Fruit fly (Drosophila melanogaster) whole organism, embryonic: Measurements from ENCODE around the gene Nepl4.

Experiments
- ATbp ChIP-seq: fragments of 200-800 bp; sonication (Bioruptor generic); optimal IDR thresholded peaks from 2 replicates; lab custom pipeline; 2017; ENCODE audit warnings: missing biosample characterization, mild to moderate bottlenecking, missing genetic modification characterization, missing genetic modification reagents
- Adf1 ChIP-seq: fragments of 200-800 bp; sonication (Bioruptor generic); IDR thresholded peaks from 2 replicates; pipeline ENCODE4 v1.3.6; 2022; ENCODE audit warnings: missing biosample characterization, missing genetic modification characterization
- Aef1 ChIP-seq: fragments of 200-800 bp; sonication (Bioruptor generic); IDR thresholded peaks from 3 replicates; pipeline ENCODE4 v1.3.6; 2022; ENCODE audit warnings: missing biosample characterization, missing genetic modification characterization
- BEAF-32 ChIP-seq: fragments of 200-800 bp; sonication (Bioruptor generic); optimal IDR thresholded peaks from 3 replicates; lab custom pipeline; 2017; ENCODE audit warnings: missing biosample characterization, missing genetic modification characterization, mild to moderate bottlenecking, moderate library complexity, missing genetic modification reagents
- CG11247 ChIP-seq: fragments of 200-800 bp; sonication (Bioruptor generic); IDR thresholded peaks from 2 replicates; pipeline ENCODE4 v1.3.6; 2022; ENCODE audit warnings: missing biosample characterization, missing genetic modification characterization
- CG12155 ChIP-seq: fragments of 200-800 bp; sonication (Bioruptor generic); optimal IDR thresholded peaks from 3 replicates; lab custom pipeline; 2016; ENCODE audit warnings: missing biosample characterization, missing genetic modification characterization
- CG1233 ChIP-seq: fragments of 200-800 bp; sonication (Bioruptor generic); optimal IDR thresholded peaks from 4 replicates; lab custom pipeline; 2018; ENCODE audit warnings: missing biosample characterization, mild to moderate bottlenecking, missing genetic modification characterization
- CG12659 ChIP-seq: fragments of 200-800 bp; sonication (Bioruptor generic); optimal IDR thresholded peaks from 3 replicates; lab custom pipeline; 2017; ENCODE audit warnings: mild to moderate bottlenecking, missing biosample characterization, missing genetic modification reagents, missing genetic modification characterization
- CG12942 ChIP-seq: fragments of 200-800 bp; sonication (Bioruptor generic); optimal IDR thresholded peaks from 3 replicates; lab custom pipeline; 2016; ENCODE audit warnings: missing biosample characterization, missing genetic modification characterization
- CG13424 ChIP-seq: fragments of 200-800 bp; sonication (Bioruptor generic); optimal IDR thresholded peaks from 2 replicates; lab custom pipeline; 2019; ENCODE audit warnings: missing biosample characterization, mild to moderate bottlenecking, missing genetic modification characterization, moderate library complexity
- CG15269 ChIP-seq: fragments of 200-800 bp; sonication (Bioruptor generic); optimal IDR thresholded peaks from 2 replicates; lab custom pipeline; 2018; ENCODE audit warnings: missing biosample characterization, mild to moderate bottlenecking, missing genetic modification characterization, moderate library complexity
- CG1647 ChIP-seq: fragments of 200-800 bp; sonication (Bioruptor generic); optimal IDR thresholded peaks from 3 replicates; lab custom pipeline; 2016; ENCODE audit warnings: missing biosample characterization, missing genetic modification characterization
- CG2120 ChIP-seq: fragments of 200-800 bp; sonication (Bioruptor generic); optimal IDR thresholded peaks from 3 replicates; lab custom pipeline; 2016; ENCODE audit warnings: missing biosample characterization, missing genetic modification characterization
- CG2202 ChIP-seq: fragments of 200-800 bp; sonication (Bioruptor generic); optimal IDR thresholded peaks from 2 replicates; lab custom pipeline; 2018; ENCODE audit warnings: missing biosample characterization, mild to moderate bottlenecking, missing genetic modification characterization
- CG31365 ChIP-seq: fragments of 200-800 bp; sonication (Bioruptor generic); optimal IDR thresholded peaks from 2 replicates; lab custom pipeline; 2018; ENCODE audit warnings: missing biosample characterization, mild to moderate bottlenecking, missing genetic modification characterization
- CG42726 ChIP-seq: fragments of 200-800 bp; sonication (Bioruptor generic); IDR thresholded peaks from 2 replicates; pipeline ENCODE4 v1.3.6; 2022; ENCODE audit warnings: missing biosample characterization, missing genetic modification characterization; ENCODE audit not compliant: partially characterized antibody
- CG4328 ChIP-seq: fragments of 200-800 bp; sonication (Bioruptor generic); optimal IDR thresholded peaks from 3 replicates; lab custom pipeline; 2017; ENCODE audit warnings: missing biosample characterization, missing genetic modification reagents, missing genetic modification characterization
- CG7786 ChIP-seq: fragments of 200-800 bp; sonication (Bioruptor generic); optimal IDR thresholded peaks from 2 replicates; lab custom pipeline; 2016; ENCODE audit warnings: missing biosample characterization, missing genetic modification characterization
- CG7928 ChIP-seq: fragments of 200-800 bp; sonication (Bioruptor generic); optimal IDR thresholded peaks from 2 replicates; lab custom pipeline; 2017; ENCODE audit warnings: missing biosample characterization, mild to moderate bottlenecking, missing genetic modification characterization
- CG8765 ChIP-seq: fragments of 200-800 bp; sonication (Bioruptor generic); IDR thresholded peaks from 2 replicates; pipeline ENCODE4 v1.3.6; 2022; ENCODE audit warnings: missing biosample characterization, missing genetic modification characterization
- CG8924 ChIP-seq: fragments of 200-800 bp; optimal IDR thresholded peaks from 3 replicates; lab custom pipeline; 2019; ENCODE audit warnings: missing biosample characterization, mild to moderate bottlenecking, missing genetic modification characterization, moderate library complexity
- CTCF ChIP-seq: fragments of 200-800 bp; sonication (Bioruptor generic); optimal IDR thresholded peaks from 2 replicates; lab custom pipeline; 2017; ENCODE audit warnings: missing biosample characterization, mild to moderate bottlenecking, missing genetic modification characterization, moderate library complexity
- Dll ChIP-seq: fragments of 200-800 bp; sonication (Bioruptor generic); IDR thresholded peaks from 4 replicates; pipeline ENCODE4 v1.3.6; 2022; ENCODE audit warnings: missing biosample characterization, missing genetic modification characterization; ENCODE audit not compliant: partially characterized antibody
- E2f1 ChIP-seq: fragments of 200-800 bp; sonication (Bioruptor generic); IDR thresholded peaks from 2 replicates; pipeline ENCODE4 v1.3.6; 2022; ENCODE audit warnings: missing biosample characterization, missing genetic modification characterization
- Fer3 ChIP-seq: fragments of 200-800 bp; sonication (Bioruptor generic); optimal IDR thresholded peaks from 2 replicates; lab custom pipeline; 2018; ENCODE audit warnings: missing biosample characterization, mild to moderate bottlenecking, missing genetic modification characterization, moderate library complexity
- Hr78 ChIP-seq, 2 experiments: fragments of 200-800 bp in 1 of 2; fragments of >200 bp in 1 of 2; sonication (Bioruptor generic) in 1 of 2; optimal IDR thresholded peaks; 2 replicates each; lab custom pipeline; 2017 to 2019; ENCODE audit warnings: missing biosample characterization in 2 of 2, missing genetic modification characterization in 2 of 2, mild to moderate bottlenecking in 1 of 2, moderate library complexity in 1 of 2
- MESR4 ChIP-seq: fragments of 200-800 bp; sonication (Bioruptor generic); optimal IDR thresholded peaks from 2 replicates; lab custom pipeline; 2018; ENCODE audit warnings: missing biosample characterization, mild to moderate bottlenecking, missing genetic modification characterization, moderate library complexity
- Mrtf ChIP-seq: fragments of 200-800 bp; sonication (Bioruptor generic); IDR thresholded peaks from 3 replicates; pipeline ENCODE4 v1.3.6; 2022; ENCODE audit warnings: missing biosample characterization, missing genetic modification characterization
- NC2α ChIP-seq: fragments of 200-800 bp; sonication (Bioruptor generic); optimal IDR thresholded peaks from 2 replicates; lab custom pipeline; 2016; ENCODE audit warnings: missing biosample characterization, missing genetic modification characterization
- NC2β ChIP-seq: fragments of 200-800 bp; sonication (Bioruptor generic); optimal IDR thresholded peaks from 2 replicates; lab custom pipeline; 2016; ENCODE audit warnings: missing biosample characterization, missing genetic modification characterization
- NK7.1 ChIP-seq: fragments of 200-800 bp; sonication (Bioruptor generic); optimal IDR thresholded peaks from 3 replicates; lab custom pipeline; 2016; ENCODE audit warnings: missing biosample characterization, missing genetic modification characterization
- Opbp ChIP-seq: fragments of 200-800 bp; sonication (Bioruptor generic); IDR thresholded peaks from 3 replicates; pipeline ENCODE4 v1.3.6; 2022; ENCODE audit warnings: missing biosample characterization, missing genetic modification characterization; ENCODE audit not compliant: partially characterized antibody
- Six4 ChIP-seq: fragments of 200-800 bp; sonication (Bioruptor generic); optimal IDR thresholded peaks from 2 replicates; lab custom pipeline; 2016; ENCODE audit warnings: missing biosample characterization, missing genetic modification characterization
- Sox102F ChIP-seq: fragments of 200-800 bp; sonication (Bioruptor generic); optimal IDR thresholded peaks from 2 replicates; lab custom pipeline; 2018; ENCODE audit warnings: missing biosample characterization, mild to moderate bottlenecking, missing genetic modification characterization, moderate library complexity
- amos ChIP-seq: fragments of 200-800 bp; sonication (Bioruptor generic); IDR thresholded peaks from 2 replicates; pipeline ENCODE4 v1.3.6; 2022; ENCODE audit warnings: missing biosample characterization, missing genetic modification characterization; ENCODE audit not compliant: partially characterized antibody
- ato ChIP-seq: fragments of 200-800 bp; sonication (Bioruptor generic); IDR thresholded peaks from 2 replicates; pipeline ENCODE4 v1.3.6; 2022; ENCODE audit warnings: missing biosample characterization, missing genetic modification characterization; ENCODE audit not compliant: partially characterized antibody
- bowl ChIP-seq: fragments of 200-800 bp; sonication (Bioruptor generic); IDR thresholded peaks from 2 replicates; pipeline ENCODE4 v1.3.6; 2022; ENCODE audit warnings: missing biosample characterization, missing genetic modification characterization
- chif ChIP-seq, 2 experiments: fragments of 200-800 bp; sonication (Bioruptor generic); optimal IDR thresholded peaks; 3 replicates each; lab custom pipeline; 2016; ENCODE audit warnings: missing biosample characterization in 2 of 2, missing genetic modification characterization in 2 of 2
- ci ChIP-seq: fragments of 200-800 bp; sonication (Bioruptor generic); IDR thresholded peaks from 3 replicates; pipeline ENCODE4 v1.3.6; 2022; ENCODE audit warnings: missing biosample characterization, missing genetic modification characterization
- fd102C ChIP-seq: fragments of 200-800 bp; sonication (Bioruptor generic); optimal IDR thresholded peaks from 2 replicates; lab custom pipeline; 2018; ENCODE audit warnings: missing biosample characterization, mild to moderate bottlenecking, missing genetic modification characterization, moderate library complexity
- fd3F ChIP-seq: fragments of 200-800 bp; sonication (Bioruptor generic); optimal IDR thresholded peaks from 2 replicates; lab custom pipeline; 2018; ENCODE audit warnings: missing biosample characterization, mild to moderate bottlenecking, missing genetic modification characterization, moderate library complexity
- gcm ChIP-seq: fragments of 200-800 bp; sonication (Bioruptor generic); optimal IDR thresholded peaks from 2 replicates; lab custom pipeline; 2019; ENCODE audit warnings: missing biosample characterization, mild to moderate bottlenecking, missing genetic modification characterization, moderate library complexity
- kay ChIP-seq: fragments of 200-800 bp; sonication (Bioruptor generic); optimal IDR thresholded peaks from 2 replicates; lab custom pipeline; 2016; ENCODE audit warnings: missing biosample characterization, missing genetic modification characterization
- otp ChIP-seq: fragments of 200-800 bp; sonication (Bioruptor generic); IDR thresholded peaks from 3 replicates; pipeline ENCODE4, ENCODE4 v1.3.6; 2022; ENCODE audit warnings: missing biosample characterization, missing genetic modification characterization
- pho ChIP-seq: fragments of 200-800 bp; sonication (Bioruptor generic); optimal IDR thresholded peaks from 2 replicates; lab custom pipeline; 2016; ENCODE audit warnings: missing biosample characterization, missing genetic modification characterization
- ro ChIP-seq: fragments of 200-800 bp; sonication (Bioruptor generic); IDR thresholded peaks from 2 replicates; pipeline ENCODE4 v1.3.6; 2022; ENCODE audit warnings: missing biosample characterization, missing genetic modification characterization
- sens ChIP-seq: fragments of 200-800 bp; sonication (Bioruptor generic); peaks from one replicate; lab custom pipeline; 2016; ENCODE audit warnings: missing biosample characterization, missing genetic modification characterization
- vfl ChIP-seq: fragments of 200-800 bp; sonication (Bioruptor generic); optimal IDR thresholded peaks from 2 replicates; lab custom pipeline; 2016; ENCODE audit warnings: missing biosample characterization, missing genetic modification characterization
- wdn ChIP-seq: fragments of 200-800 bp; sonication (Bioruptor generic); IDR thresholded peaks from 2 replicates; pipeline ENCODE4 v1.3.6; 2022; ENCODE audit warnings: missing biosample characterization, missing genetic modification characterization

The Nepl4 gene

DNA sequence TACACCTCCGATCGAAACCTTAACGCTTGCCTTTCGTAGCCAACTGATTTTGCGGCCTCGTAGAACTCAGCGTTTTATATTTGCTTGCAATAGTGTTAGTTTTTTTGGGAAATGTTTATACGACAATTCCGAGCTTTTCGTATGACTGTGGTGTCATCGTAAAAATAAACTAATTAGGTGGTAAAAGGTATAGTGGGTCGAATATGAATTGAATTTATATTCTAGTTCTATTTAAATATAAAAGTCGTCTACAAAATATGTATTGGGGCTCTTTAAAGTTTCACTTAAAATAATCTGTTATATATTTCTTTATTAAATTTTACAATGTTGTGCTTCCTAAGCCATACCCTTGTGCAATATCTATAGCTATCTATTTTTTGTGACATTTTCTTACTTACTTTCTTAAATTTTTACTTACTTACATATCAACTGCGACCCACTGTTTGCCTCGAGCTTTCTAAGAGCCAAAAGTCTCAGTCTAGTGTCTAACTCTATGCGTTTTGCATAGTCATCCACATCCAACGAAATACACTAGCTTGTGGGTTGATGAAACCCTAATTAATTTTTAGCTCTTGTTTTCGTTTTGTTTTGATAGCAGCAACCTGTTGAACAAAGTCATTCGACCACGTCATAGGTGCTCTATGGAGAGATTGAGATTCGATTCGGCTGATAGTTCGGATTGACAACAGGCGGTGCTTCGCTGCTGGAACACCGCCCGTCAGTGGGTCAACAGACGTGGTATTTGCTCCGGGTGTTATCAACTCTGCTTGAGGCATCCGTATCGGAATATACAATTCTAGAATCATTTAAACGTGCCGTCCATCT lies 16.5 kb upstream of the Nepl4 start, which contains the start of gene CG9498 (continued):
- TF ChIP-seq ro (GFP tag; lab: Robert Waterston, UW) (no peak), CG1647 (GFP tag; lab: Kevin White, UChicago) (no peak), MESR4 (GFP tag; lab: Kevin White, UChicago) (no peak), fd3F (GFP tag; lab: Kevin White, UChicago) (peak; percentile 76), Six4 (GFP tag; lab: Kevin White, UChicago) (peak; percentile 48), Adf1 (GFP tag; lab: Robert Waterston, UW) (peak; percentile 70), CG12659 (GFP tag; lab: Kevin White, UChicago) (peak; percentile 92), NC2α (no peak), CG15269 (tag; lab: Kevin White, UChicago) (peak; percentile 88), bowl (GFP tag; lab: Robert Waterston, UW) (peak; percentile 47; the same call in 1 of the 2 replicates), sens (GFP tag; lab: Kevin White, UChicago) (peak; percentile 89), CG2202 (tag; lab: Kevin White, UChicago) (no peak), Sox102F (GFP tag; lab: Kevin White, UChicago) (peak; percentile 69), ATbp (GFP tag; lab: Kevin White, UChicago) (peak; percentile 70), CTCF (GFP tag; lab: Kevin White, UChicago) (peak; percentile 27), vfl (GFP tag; lab: Kevin White, UChicago) (peak; percentile 14), CG12942 (GFP tag; lab: Kevin White, UChicago) (peak; percentile 14), gcm (GFP tag; lab: Kevin White, UChicago) (peak; percentile 78), CG12155 (GFP tag; lab: Kevin White, UChicago) (peak; percentile 66), Hr78 (GFP tag; optimal IDR thresholded peaks at IDR 0.05; lab: Kevin White, UChicago) (no peak), wdn (GFP tag; lab: Robert Waterston, UW) (peak; percentile 78), Aef1 (GFP tag; lab: Robert Waterston, UW) (peak; percentile 50; the same call in 2 of the 3 replicates), chif (GFP tag; optimal IDR thresholded peaks at IDR 0.05; lab: Kevin White, UChicago) (no peak), CG2120 (GFP tag; lab: Kevin White, UChicago) (peak; percentile 90), NK7.1 (GFP tag; lab: Kevin White, UChicago) (peak; percentile 7), E2f1 (GFP tag; lab: Robert Waterston, UW) (peak; percentile 77), fd102C (GFP tag; lab: Kevin White, UChicago) (no peak), CG7786 (GFP tag; lab: Kevin White, UChicago) (peak; percentile 27), Mrtf (GFP tag; lab: Robert Waterston, UW) (no peak), CG42726 (GFP tag; lab: Robert Waterston, UW) (no peak), CG7928 (GFP tag; lab: Kevin White, UChicago) (peak; percentile 52), kay (no peak), CG1233 (GFP tag; lab: Kevin White, UChicago) (peak; percentile 57), Fer3 (tag; lab: Kevin White, UChicago) (peak; percentile 92), otp (GFP tag; lab: Robert Waterston, UW) (no peak), Opbp (no peak), CG8765 (GFP tag; lab: Robert Waterston, UW) (peak; percentile 20; the same call in 1 of the 2 replicates), CG8924 (tag; lab: Kevin White, UChicago) (peak; percentile 88), CG13424 (tag; lab: Kevin White, UChicago) (peak; percentile 89), ato (GFP tag; lab: Robert Waterston, UW) (no peak), ci (GFP tag; lab: Robert Waterston, UW) (peak; percentile 15; the same call in 1 of the 3 replicates), pho (GFP tag; lab: Kevin White, UChicago) (peak; percentile 22), CG4328 (GFP tag; lab: Kevin White, UChicago) (peak; percentile 78), CG31365 (tag; lab: Kevin White, UChicago) (no peak), CG11247 (GFP tag; lab: Robert Waterston, UW) (no peak), BEAF-32 (GFP tag; lab: Kevin White, UChicago) (no peak), amos (no peak), Dll (GFP tag; lab: Robert Waterston, UW) (no peak), NC2β (GFP tag; lab: Kevin White, UChicago) (no peak)
